Worm (Caenorhabditis elegans): ENCODE data around the gene C09B7.2.

Gene C09B7.2

ce11 chrX:2695292-2695691 lies 27.4 kb downstream of the C09B7.2 start:
- TF ChIP-seq alr-1 (tag; optimal IDR thresholded peaks at IDR 0.05) = no peak
- peak; percentile 86 for TF ChIP-seq fos-1 (tag; optimal IDR thresholded peaks at IDR 0.05)
- TF ChIP-seq crh-2 (tag; optimal IDR thresholded peaks at IDR 0.05) = peak; percentile 52
- peak; percentile 54 for TF ChIP-seq sma-9 (GFP tag; optimal IDR thresholded peaks at IDR 0.05)
- no peak for TF ChIP-seq sma-9 (tag; optimal IDR thresholded peaks at IDR 0.05)
- no peak for TF ChIP-seq blmp-1 (tag; optimal IDR thresholded peaks at IDR 0.05; ENCODE audit: insufficient read depth)
- peak; percentile 14 for TF ChIP-seq F13H6.1 (tag; optimal IDR thresholded peaks at IDR 0.05)

ce11 chrX:2696563-2696962 lies 28.6 kb downstream of the C09B7.2 start:
- TF ChIP-seq Y55F3AM.14 (GFP tag; optimal IDR thresholded peaks at IDR 0.05) (no peak), nhr-12 (tag; optimal IDR thresholded peaks at IDR 0.05) (no peak), C34F6.9 (tag; optimal IDR thresholded peaks at IDR 0.05) (no peak), ztf-1 (GFP tag; conservative IDR thresholded peaks at IDR 0.05) (no peak), lsy-2 (tag; optimal IDR thresholded peaks at IDR 0.05) (no peak), egl-27 (tag; optimal IDR thresholded peaks at IDR 0.05) (no peak), lin-11 (tag; optimal IDR thresholded peaks at IDR 0.05) (no peak), nhr-25 (tag; optimal IDR thresholded peaks at IDR 0.05) (no peak), ZK546.5 (tag; optimal IDR thresholded peaks at IDR 0.05) (no peak), sma-9 (GFP tag; optimal IDR thresholded peaks at IDR 0.05) (no peak), sma-9 (tag; optimal IDR thresholded peaks at IDR 0.05) (no peak), snpc-4 (tag; optimal IDR thresholded peaks at IDR 0.05) (no peak), R02D3.7 (tag; optimal IDR thresholded peaks at IDR 0.05) (no peak), aly-2 (tag; optimal IDR thresholded peaks at IDR 0.05) (no peak)

DNA sequence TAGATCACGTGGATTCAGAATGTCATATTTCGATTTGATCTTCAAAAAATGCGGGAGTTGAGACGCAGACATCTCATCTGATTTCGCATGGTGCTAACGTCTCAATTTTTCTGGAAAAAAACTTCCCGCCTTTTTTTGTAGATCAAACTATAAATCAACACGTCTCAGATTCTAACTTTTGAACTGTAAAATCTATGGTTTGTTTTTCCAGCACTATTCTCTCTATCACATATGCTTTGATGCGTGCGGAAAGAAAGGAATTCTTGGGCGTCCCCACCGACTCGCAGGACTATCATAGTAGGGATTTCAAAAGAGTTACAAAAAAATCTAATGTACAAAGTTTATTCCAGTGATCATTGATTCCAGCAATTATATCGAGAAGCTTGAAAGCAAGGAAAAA lies 29.7 kb downstream of the C09B7.2 start:
- TF ChIP-seq R02D3.7 (tag; optimal IDR thresholded peaks at IDR 0.05) (no peak), C34F6.9 (tag; optimal IDR thresholded peaks at IDR 0.05) (no peak), unc-55 (GFP tag; optimal IDR thresholded peaks at IDR 0.05) (no peak), peb-1 (tag; optimal IDR thresholded peaks at IDR 0.05) (no peak), ceh-82 (tag; optimal IDR thresholded peaks at IDR 0.05) (no peak), lin-13 (GFP tag; optimal IDR thresholded peaks at IDR 0.05) (no peak)

DNA sequence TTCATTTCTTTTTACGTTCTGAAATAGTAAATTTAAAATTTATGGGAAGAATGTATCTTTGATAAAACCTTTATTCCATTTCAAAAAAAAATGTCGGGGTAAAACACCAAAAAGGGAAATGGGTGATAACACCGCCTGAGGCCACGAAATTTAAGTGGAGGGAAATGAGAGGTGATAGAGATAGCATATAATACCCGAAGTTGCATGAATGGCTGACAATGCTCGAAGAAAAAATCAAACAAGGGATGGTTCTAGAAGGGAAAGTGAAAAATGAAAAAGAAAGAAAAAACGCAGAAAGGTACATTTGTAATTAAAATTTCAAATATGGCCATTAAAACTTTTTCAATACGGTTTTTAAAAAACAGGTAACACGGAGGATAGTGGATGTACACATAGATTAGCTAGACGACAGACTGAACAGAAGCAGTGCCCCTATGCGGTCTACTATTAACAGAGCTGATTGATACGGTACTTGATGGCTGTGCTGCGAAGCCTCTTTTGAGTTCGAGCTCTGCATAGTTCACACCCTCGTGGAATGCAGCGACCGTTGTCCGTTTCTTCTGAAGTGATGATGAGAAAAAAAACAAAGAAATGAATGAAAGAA lies 30.4 kb downstream of the C09B7.2 start:
- TF ChIP-seq nhr-11 (tag; optimal IDR thresholded peaks at IDR 0.05) (no peak), mbf-1 (tag; optimal IDR thresholded peaks at IDR 0.05) (no peak), ZK546.5 (tag; optimal IDR thresholded peaks at IDR 0.05) (no peak), ceh-16 (tag; optimal IDR thresholded peaks at IDR 0.05) (no peak), snpc-4 (tag; optimal IDR thresholded peaks at IDR 0.05) (no peak), egl-27 (tag; optimal IDR thresholded peaks at IDR 0.05) (no peak), gmeb-1 (tag; optimal IDR thresholded peaks at IDR 0.05) (no peak), ztf-4 (tag; optimal IDR thresholded peaks at IDR 0.05) (no peak), Y55F3AM.14 (GFP tag; optimal IDR thresholded peaks at IDR 0.05) (peak; percentile 33), fos-1 (tag; optimal IDR thresholded peaks at IDR 0.05) (peak; percentile 9), peb-1 (tag; optimal IDR thresholded peaks at IDR 0.05) (no peak), blmp-1 (tag; optimal IDR thresholded peaks at IDR 0.05; ENCODE audit: insufficient read depth) (no peak)

- TF ChIP-seq mab-5 (tag; optimal IDR thresholded peaks at IDR 0.05) (no peak), lsy-2 (tag; optimal IDR thresholded peaks at IDR 0.05) (no peak), ztf-11 (tag; optimal IDR thresholded peaks at IDR 0.05) (no peak), unc-62 (GFP tag; optimal IDR thresholded peaks at IDR 0.05) (no peak), lin-13 (GFP tag; optimal IDR thresholded peaks at IDR 0.05) (no peak), nhr-77 (tag; optimal IDR thresholded peaks at IDR 0.05) (no peak), sma-3 (GFP tag; optimal IDR thresholded peaks at IDR 0.05) (no peak), nhr-25 (tag; optimal IDR thresholded peaks at IDR 0.05) (no peak), nhr-237 (tag; optimal IDR thresholded peaks at IDR 0.05) (no peak)
Observed at ce11 chrX:2700649-2701048, 32.7 kb downstream of the C09B7.2 start.
